Worm (Caenorhabditis elegans): Measurements from ENCODE around the gene Y71H2AL.4.

- TF ChIP-seq nhr-20 (tag; optimal IDR thresholded peaks at IDR 0.05) (no peak), nhr-77 (tag; optimal IDR thresholded peaks at IDR 0.05) (no peak), C16A3.4 (tag; optimal IDR thresholded peaks at IDR 0.05) (no peak), nhr-11 (tag; optimal IDR thresholded peaks at IDR 0.05) (no peak), ces-1 (GFP tag; optimal IDR thresholded peaks at IDR 0.05) (no peak), egl-27 (tag; optimal IDR thresholded peaks at IDR 0.05) (no peak), nhr-237 (tag; optimal IDR thresholded peaks at IDR 0.05) (no peak), elt-3 (tag; optimal IDR thresholded peaks at IDR 0.05) (no peak)
Observed at ce11 chrIII:2687412-2687811, 1.2 kb downstream of the Y71H2AL.4 start.
